Fruit fly (Drosophila melanogaster) whole organism, prepupa: ENCODE results near the gene CG13654.

Experiments
- Blimp-1 ChIP-seq: fragments of 200-800 bp; sonication (Bioruptor generic); optimal IDR thresholded peaks from 3 replicates; lab custom pipeline; 2017; ENCODE audit warnings: missing biosample characterization, missing genetic modification characterization, mild to moderate bottlenecking, moderate library complexity, missing genetic modification reagents
- CG1621 ChIP-seq: fragments of 200-800 bp; sonication (Bioruptor generic); optimal IDR thresholded peaks from 3 replicates; lab custom pipeline; 2018; ENCODE audit warnings: missing biosample characterization, mild to moderate bottlenecking, missing genetic modification characterization
- CG31627 ChIP-seq: fragments of 200-800 bp; sonication (Bioruptor generic); optimal IDR thresholded peaks from 3 replicates; lab custom pipeline; 2016; ENCODE audit warnings: missing biosample characterization, missing genetic modification characterization
- CG34406 ChIP-seq: fragments of 200-800 bp; sonication (Bioruptor generic); optimal IDR thresholded peaks from 3 replicates; lab custom pipeline; 2016; ENCODE audit warnings: missing biosample characterization, missing genetic modification characterization
- CG6163 ChIP-seq: fragments of 200-800 bp; sonication (Bioruptor generic); IDR thresholded peaks from 3 replicates; pipeline ENCODE4 v1.3.6; 2022; ENCODE audit warnings: missing biosample characterization, missing genetic modification characterization
- CG8632 ChIP-seq: fragments of 200-800 bp; sonication (Bioruptor generic); optimal IDR thresholded peaks from 3 replicates; lab custom pipeline; 2016; ENCODE audit warnings: missing biosample characterization, missing genetic modification characterization
- Eip75B ChIP-seq: fragments of 200-800 bp; sonication (Bioruptor generic); optimal IDR thresholded peaks from 3 replicates; lab custom pipeline; 2016; ENCODE audit warnings: missing biosample characterization, missing genetic modification characterization
- Lpt ChIP-seq: fragments of 200-800 bp; sonication (Bioruptor generic); optimal IDR thresholded peaks from 3 replicates; lab custom pipeline; 2016; ENCODE audit warnings: missing biosample characterization, missing genetic modification characterization
- OdsH ChIP-seq: fragments of 200-800 bp; sonication (Bioruptor generic); optimal IDR thresholded peaks from 3 replicates; lab custom pipeline; 2016; ENCODE audit warnings: missing biosample characterization, missing genetic modification characterization
- Sox102F ChIP-seq: fragments of 200-800 bp; sonication (Bioruptor generic); optimal IDR thresholded peaks from 2 replicates; lab custom pipeline; 2016; ENCODE audit warnings: missing biosample characterization, mild to moderate bottlenecking, missing genetic modification characterization
- pdm3 ChIP-seq: fragments of 200-800 bp; sonication (Bioruptor generic); optimal IDR thresholded peaks from 3 replicates; lab custom pipeline; 2016; ENCODE audit warnings: missing biosample characterization, missing genetic modification characterization
- ss ChIP-seq, 2 experiments: fragments of 200-800 bp; sonication (Bioruptor generic); optimal IDR thresholded peaks; 2 replicates in 1 of 2; 3 replicates in 1 of 2; lab custom pipeline; 2017 to 2018; ENCODE audit warnings: mild to moderate bottlenecking in 2 of 2, missing biosample characterization in 2 of 2, missing genetic modification characterization in 2 of 2, moderate library complexity in 1 of 2

- no peak for TF ChIP-seq Sox102F
- TF ChIP-seq OdsH (GFP tag; lab: Kevin White, UChicago): no peak
- no peak for TF ChIP-seq pdm3 (GFP tag; lab: Kevin White, UChicago)
- TF ChIP-seq CG31627: no peak
- TF ChIP-seq CG1621 (tag; lab: Kevin White, UChicago): no peak
- no peak for TF ChIP-seq Lpt (GFP tag; lab: Kevin White, UChicago)
- no peak for TF ChIP-seq Blimp-1 (GFP tag; lab: Kevin White, UChicago)
- TF ChIP-seq ss (GFP tag; optimal IDR thresholded peaks at IDR 0.05; lab: Kevin White, UChicago): no peak
- TF ChIP-seq CG8632 (GFP tag; lab: Kevin White, UChicago): no peak
- no peak for TF ChIP-seq Eip75B (GFP tag; lab: Kevin White, UChicago)
- no peak for TF ChIP-seq CG34406 (GFP tag; lab: Kevin White, UChicago)
- no peak for TF ChIP-seq CG6163 (GFP tag; lab: Robert Waterston, UW)
These were observed 45.6 kb downstream of the CG13654 start, which contains the start of gene bam for dm6 chr3R:25245052-25245813.
